Worm (Caenorhabditis elegans): ENCODE data around the gene W06G6.11.
"Not testable (repeated sequence)": the region's sequence is repeated elsewhere in the genome, so short reads cannot be mapped to it uniquely, and the experiment has no call there.

Gene W06G6.11

ce11 chrV:16649200-16649599 is at the start of gene W06G6.11:
W06G6.11 (minus strand) TSS chrV:16649300.
- TF ChIP-seq nhr-20 (tag; optimal IDR thresholded peaks at IDR 0.05); dpl-1 (GFP tag; optimal IDR thresholded peaks at IDR 0.05); C04F5.9 (tag; optimal IDR thresholded peaks at IDR 0.05): not testable (repeated sequence)

ce11 chrV:16697178-16697577 is 48.1 kb upstream of the W06G6.11 start, which contains the start of gene srw-41:
srw-41 (plus strand) TSS chrV:16697478.
- TF ChIP-seq ama-1 (optimal IDR thresholded peaks at IDR 0.05) (no peak), lsy-2 (tag; optimal IDR thresholded peaks at IDR 0.05) (no peak), jun-1 (tag; optimal IDR thresholded peaks at IDR 0.05) (no peak), elt-2 (tag; optimal IDR thresholded peaks at IDR 0.05) (no peak), mep-1 (tag; optimal IDR thresholded peaks at IDR 0.05) (no peak), vab-15 (tag; optimal IDR thresholded peaks at IDR 0.05) (no peak), skn-1 (tag; optimal IDR thresholded peaks at IDR 0.05) (no peak), pag-3 (tag; optimal IDR thresholded peaks at IDR 0.05; ENCODE audit: borderline replicate concordance, insufficient read depth) (no peak), sup-37 (GFP tag; optimal IDR thresholded peaks at IDR 0.05) (no peak), egl-27 (tag; optimal IDR thresholded peaks at IDR 0.05) (no peak)

- no peak for TF ChIP-seq efl-1 (optimal IDR thresholded peaks at IDR 0.05)
- peak in 1 of 2 experiments; percentile 79 for TF ChIP-seq efl-1 (GFP tag; optimal IDR thresholded peaks at IDR 0.05 in 1 of 2)
- no peak for TF ChIP-seq fkh-10 (GFP tag; optimal IDR thresholded peaks at IDR 0.05)
Measured at ce11 chrV:16695499-16695898, 46.4 kb upstream of the W06G6.11 start.

ce11 chrV:16694538-16694937 is 45.4 kb upstream of the W06G6.11 start, which contains the start of gene srz-101:
srz-101 (plus strand) TSS chrV:16694838.
- TF ChIP-seq nhr-77 (tag; optimal IDR thresholded peaks at IDR 0.05) (no peak), nhr-237 (tag; optimal IDR thresholded peaks at IDR 0.05) (no peak), ceh-82 (tag; optimal IDR thresholded peaks at IDR 0.05) (no peak), mab-9 (GFP tag; IDR thresholded peaks at IDR 0.05) (no peak), dpl-1 (GFP tag; optimal IDR thresholded peaks at IDR 0.05) (no peak), nhr-84 (tag; optimal IDR thresholded peaks at IDR 0.05) (no peak), fkh-4 (tag; optimal IDR thresholded peaks at IDR 0.05; ENCODE audit: borderline replicate concordance) (no peak), vab-15 (tag; optimal IDR thresholded peaks at IDR 0.05) (no peak), zag-1 (tag; optimal IDR thresholded peaks at IDR 0.05) (no peak), blmp-1 (tag; optimal IDR thresholded peaks at IDR 0.05) (no peak), ama-1 (optimal IDR thresholded peaks at IDR 0.05) (no peak), unc-62 (GFP tag; optimal IDR thresholded peaks at IDR 0.05) (no peak), ets-5 (GFP tag; IDR thresholded peaks at IDR 0.05) (no peak)

- no peak for TF ChIP-seq hlh-17 (GFP tag; optimal IDR thresholded peaks at IDR 0.05; ENCODE audit: borderline replicate concordance)
- TF ChIP-seq lsy-2 (tag; optimal IDR thresholded peaks at IDR 0.05), result no peak
- no peak for TF ChIP-seq zag-1 (tag; optimal IDR thresholded peaks at IDR 0.05)
- no peak for TF ChIP-seq sptf-1 (tag; optimal IDR thresholded peaks at IDR 0.05)
- no peak for TF ChIP-seq nhr-19 (GFP tag; conservative IDR thresholded peaks at IDR 0.05)
- TF ChIP-seq aha-1 (tag; optimal IDR thresholded peaks at IDR 0.05), result no peak
- no peak for TF ChIP-seq lin-14 (GFP tag; optimal IDR thresholded peaks at IDR 0.05)
- no peak for TF ChIP-seq ets-5 (GFP tag; IDR thresholded peaks at IDR 0.05)
- no peak for TF ChIP-seq tlp-1 (tag; optimal IDR thresholded peaks at IDR 0.05)
- TF ChIP-seq isw-1 (GFP tag; IDR thresholded peaks at IDR 0.05), result no peak
- no peak for TF ChIP-seq nhr-71 (tag; optimal IDR thresholded peaks at IDR 0.05)
Measured at ce11 chrV:16693732-16694131, 44.6 kb upstream of the W06G6.11 start, which contains the start of gene srw-42. srw-42 (minus strand) TSS chrV:16693832.

Measured in whole organism, L1 larva.